Fruit fly (Drosophila melanogaster): ENCODE measurements around the gene Usp7.

Gene Usp7

dm6 chrX:12006678-12007441 lies 22.0 kb downstream of the Usp7 start, which contains the start of gene CG1806 (continued):
- TF ChIP-seq mirr (GFP tag; optimal IDR thresholded peaks at IDR 0.05) (peak; percentile 8), Doc3 (GFP tag; IDR thresholded peaks at IDR 0.05; ENCODE audit: partially characterized antibody) (0 out of 3 replicates have a peak, but pooled peaks have one; percentile 9), cad (GFP tag; optimal IDR thresholded peaks at IDR 0.05) (peak; percentile 22), Drgx (GFP tag; IDR thresholded peaks at IDR 0.05) (peak; percentile 64), bsh (GFP tag; optimal IDR thresholded peaks at IDR 0.05) (peak in 1 of 2 experiments; percentile 33), CG34224 (GFP tag; IDR thresholded peaks at IDR 0.05; ENCODE audit: partially characterized antibody) (peak; percentile 38; the same call in 2 of the 3 replicates), Atf6 (GFP tag; IDR thresholded peaks at IDR 0.05) (0 out of 2 replicates have a peak, but pooled peaks have one; percentile 31), onecut (GFP tag; IDR thresholded peaks at IDR 0.05) (0 out of 2 replicates have a peak, but pooled peaks have one; percentile 4), ci (GFP tag; IDR thresholded peaks at IDR 0.05) (peak; percentile 24; the same call in 2 of the 3 replicates), ham (GFP tag; IDR thresholded peaks at IDR 0.05) (no peak), sna (GFP tag; IDR thresholded peaks at IDR 0.05; ENCODE audit: partially characterized antibody) (0 out of 2 replicates have a peak, but pooled peaks have one; percentile 33), CG17802 (tag; optimal IDR thresholded peaks at IDR 0.05) (no peak), Jarid2 (GFP tag; optimal IDR thresholded peaks at IDR 0.05) (peak; percentile 85), seq (GFP tag; IDR thresholded peaks at IDR 0.05) (no peak), ftz-f1 (GFP tag; optimal IDR thresholded peaks at IDR 0.05) (peak; percentile 19), corto (GFP tag; optimal IDR thresholded peaks at IDR 0.05) (peak; percentile 36), CG1602 (GFP tag; optimal IDR thresholded peaks at IDR 0.05) (no peak), CG4360 (GFP tag; IDR thresholded peaks at IDR 0.05) (no peak), E2f2 (GFP tag; IDR thresholded peaks at IDR 0.05) (no peak), CG9932 (GFP tag; IDR thresholded peaks at IDR 0.05) (0 out of 2 replicates have a peak, but pooled peaks have one; percentile 14), CG4730 (GFP tag; IDR thresholded peaks at IDR 0.05) (no peak), CG32532 (GFP tag; IDR thresholded peaks at IDR 0.05) (peak; percentile 65; the same call in 1 of the 2 replicates), unc-4 (GFP tag; IDR thresholded peaks at IDR 0.05; ENCODE audit: partially characterized antibody) (peak; percentile 34; the same call in 1 of the 2 replicates), hkb (optimal IDR thresholded peaks at IDR 0.05) (no peak), hkb (GFP tag; IDR thresholded peaks at IDR 0.05) (peak; percentile 53; the same call in 1 of the 2 replicates), lab (GFP tag; optimal IDR thresholded peaks at IDR 0.05) (peak; percentile 11), sqz (GFP tag; optimal IDR thresholded peaks at IDR 0.05) (peak; percentile 68), da (GFP tag; optimal IDR thresholded peaks at IDR 0.05) (no peak), CG12071 (GFP tag; optimal IDR thresholded peaks at IDR 0.05) (peak; percentile 24), ttk (GFP tag; IDR thresholded peaks at IDR 0.05) (no peak), CG10959 (GFP tag; IDR thresholded peaks at IDR 0.05) (no peak), Fer1 (GFP tag; optimal IDR thresholded peaks at IDR 0.05) (peak; percentile 22), bcd (GFP tag; optimal IDR thresholded peaks at IDR 0.05) (no peak), hbn (GFP tag; IDR thresholded peaks at IDR 0.05; ENCODE audit: partially characterized antibody) (peak; percentile 34; the same call in 1 of the 2 replicates), CG12769 (tag; optimal IDR thresholded peaks at IDR 0.05) (peak; percentile 88), CG2678 (tag; optimal IDR thresholded peaks at IDR 0.05) (peak; percentile 6), chm (GFP tag; IDR thresholded peaks at IDR 0.05) (peak; percentile 18; the same call in 1 of the 2 replicates), Deaf1 (tag; optimal IDR thresholded peaks at IDR 0.05) (peak; percentile 26), pan (optimal IDR thresholded peaks at IDR 0.05) (no peak), pan (GFP tag; optimal IDR thresholded peaks at IDR 0.05 in 1 of 2, IDR thresholded peaks at IDR 0.05 in 1 of 2) (peak in 1 of 2 experiments; percentile 18), cato (GFP tag; optimal IDR thresholded peaks at IDR 0.05; ENCODE audit: borderline replicate concordance) (no peak), Med (GFP tag) (peak; percentile 45), CG5180 (GFP tag; optimal IDR thresholded peaks at IDR 0.05) (peak; percentile 3), Rfx (GFP tag; IDR thresholded peaks at IDR 0.05) (peak; percentile 24; the same call in 1 of the 2 replicates), kni (GFP tag; optimal IDR thresholded peaks at IDR 0.05) (peak; percentile 18), sug (tag; optimal IDR thresholded peaks at IDR 0.05) (no peak), CG17385 (GFP tag; optimal IDR thresholded peaks at IDR 0.05) (peak; percentile 35), tll (GFP tag; optimal IDR thresholded peaks at IDR 0.05) (no peak)
